Fruit fly (Drosophila melanogaster) whole organism, embryonic: ENCODE measurements around the gene ara.

Experiments used
- Antp ChIP-seq: fragments of 200-800 bp; sonication (Bioruptor generic); optimal IDR thresholded peaks from 3 replicates; lab custom pipeline; 2016; ENCODE audit warnings: missing biosample characterization, missing genetic modification characterization
- Bgb ChIP-seq: fragments of 200-800 bp; sonication (Bioruptor generic); IDR thresholded peaks from 2 replicates; pipeline ENCODE4 v1.3.6; 2022; ENCODE audit warnings: missing biosample characterization, missing genetic modification characterization; ENCODE audit not compliant: partially characterized antibody
- CG1233 ChIP-seq: fragments of 200-800 bp; sonication (Bioruptor generic); optimal IDR thresholded peaks from 4 replicates; lab custom pipeline; 2018; ENCODE audit warnings: missing biosample characterization, mild to moderate bottlenecking, missing genetic modification characterization
- CG15073 ChIP-seq: fragments of 200-800 bp; sonication (Bioruptor generic); optimal IDR thresholded peaks from 2 replicates; lab custom pipeline; 2016; ENCODE audit warnings: missing biosample characterization, missing genetic modification characterization
- CG1602 ChIP-seq: fragments of 200-800 bp; sonication (Bioruptor generic); optimal IDR thresholded peaks from 3 replicates; lab custom pipeline; 2016; ENCODE audit warnings: missing biosample characterization, missing genetic modification characterization
- CG17328 ChIP-seq: fragments of 200-800 bp; sonication (Bioruptor generic); IDR thresholded peaks from 2 replicates; pipeline ENCODE4 v1.3.6; 2022; ENCODE audit warnings: missing biosample characterization, missing genetic modification characterization
- CG17361 ChIP-seq: fragments of 200-800 bp; sonication (Bioruptor generic); IDR thresholded peaks from 3 replicates; pipeline ENCODE4 v1.3.6; 2022; ENCODE audit warnings: missing biosample characterization, missing genetic modification characterization
- CG17568 ChIP-seq: fragments of 200-800 bp; sonication (Bioruptor generic); optimal IDR thresholded peaks from 2 replicates; lab custom pipeline; 2018; ENCODE audit warnings: missing biosample characterization, mild to moderate bottlenecking, missing genetic modification characterization, moderate library complexity
- CG17829 ChIP-seq: fragments of 200-800 bp; optimal IDR thresholded peaks from 2 replicates; lab custom pipeline; 2019; ENCODE audit warnings: missing biosample characterization, mild to moderate bottlenecking, missing genetic modification characterization, moderate library complexity
- CG18262 ChIP-seq: fragments of 200-800 bp; optimal IDR thresholded peaks from 3 replicates; lab custom pipeline; 2019; ENCODE audit warnings: missing biosample characterization, mild to moderate bottlenecking, missing genetic modification characterization, moderate library complexity
- CG1832 ChIP-seq: fragments of 200-800 bp; sonication (Bioruptor generic); optimal IDR thresholded peaks from 2 replicates; lab custom pipeline; 2017; ENCODE audit warnings: missing biosample characterization, mild to moderate bottlenecking, missing genetic modification characterization, inconsistent platforms
- CG18599 ChIP-seq: fragments of 200-800 bp; sonication (Bioruptor generic); optimal IDR thresholded peaks from 3 replicates; lab custom pipeline; 2017; ENCODE audit warnings: missing biosample characterization, missing genetic modification characterization, mild to moderate bottlenecking, moderate library complexity, missing genetic modification reagents
- CG2712 ChIP-seq: fragments of 200-800 bp; optimal IDR thresholded peaks from 3 replicates; lab custom pipeline; 2019; ENCODE audit warnings: missing biosample characterization, mild to moderate bottlenecking, missing genetic modification characterization, moderate library complexity
- CG30403 ChIP-seq: fragments of 200-800 bp; sonication (Bioruptor generic); optimal IDR thresholded peaks from 3 replicates; lab custom pipeline; 2016; ENCODE audit warnings: missing biosample characterization, missing genetic modification characterization
- CG31441 ChIP-seq: fragments of 200-800 bp; sonication (Bioruptor generic); IDR thresholded peaks from 2 replicates; pipeline ENCODE4 v1.3.6; 2022; ENCODE audit warnings: missing biosample characterization, missing genetic modification characterization
- CG3726 ChIP-seq: fragments of 200-800 bp; sonication (Bioruptor generic); IDR thresholded peaks from 3 replicates; pipeline ENCODE4, ENCODE4 v1.3.6; 2022; ENCODE audit warnings: missing biosample characterization, missing genetic modification characterization
- CG3995 ChIP-seq: fragments of 200-800 bp; sonication (Bioruptor generic); optimal IDR thresholded peaks from 3 replicates; lab custom pipeline; 2016; ENCODE audit warnings: missing biosample characterization, missing genetic modification characterization
- CG5953 ChIP-seq: fragments of 200-800 bp; sonication (Bioruptor generic); IDR thresholded peaks from 2 replicates; pipeline ENCODE4 v1.3.6; 2022; ENCODE audit warnings: missing biosample characterization, missing genetic modification characterization
- CG6854 ChIP-seq: fragments of 200-800 bp; sonication (Bioruptor generic); optimal IDR thresholded peaks from 3 replicates; lab custom pipeline; 2017; ENCODE audit warnings: missing biosample characterization, mild to moderate bottlenecking, missing genetic modification characterization
- CG8359 ChIP-seq: fragments of 200-800 bp; sonication (Bioruptor generic); optimal IDR thresholded peaks from 2 replicates; lab custom pipeline; 2017; ENCODE audit warnings: missing biosample characterization, mild to moderate bottlenecking, missing genetic modification characterization, borderline replicate concordance
- D ChIP-seq, 2 experiments: fragments of 200-800 bp in 1 of 2; fragments of >200 bp in 1 of 2; sonication (Bioruptor generic) in 1 of 2; optimal IDR thresholded peaks; 2 replicates in 1 of 2; 3 replicates in 1 of 2; lab custom pipeline; 2017; ENCODE audit warnings: mild to moderate bottlenecking in 1 of 2, missing biosample characterization in 1 of 2, missing genetic modification characterization in 1 of 2, missing genetic modification reagents in 1 of 2
- Dek ChIP-seq: fragments of 200-800 bp; sonication (Bioruptor generic); optimal IDR thresholded peaks from 3 replicates; lab custom pipeline; 2019; ENCODE audit warnings: missing biosample characterization, mild to moderate bottlenecking, missing genetic modification characterization, moderate library complexity
- Fer1 ChIP-seq: fragments of 200-800 bp; sonication (Bioruptor generic); optimal IDR thresholded peaks from 2 replicates; lab custom pipeline; 2017; ENCODE audit warnings: missing biosample characterization, mild to moderate bottlenecking, missing genetic modification characterization
- Gug ChIP-seq: fragments of 200-800 bp; sonication (Bioruptor generic); IDR thresholded peaks from 4 replicates; pipeline ENCODE4 v1.3.6; 2022; ENCODE audit warnings: missing biosample characterization, missing genetic modification characterization
- H2.0 ChIP-seq: fragments of 200-800 bp; sonication (Bioruptor generic); IDR thresholded peaks from 2 replicates; pipeline ENCODE4 v1.3.6; 2022; ENCODE audit warnings: missing biosample characterization, missing genetic modification characterization
- Hey ChIP-seq: fragments of 200-800 bp; sonication (Bioruptor generic); optimal IDR thresholded peaks from 3 replicates; lab custom pipeline; 2018; ENCODE audit warnings: missing biosample characterization, mild to moderate bottlenecking, missing genetic modification characterization
- Hr51 ChIP-seq, 2 experiments: fragments of 200-800 bp; sonication (Bioruptor generic); optimal IDR thresholded peaks; 2 replicates in 1 of 2; 3 replicates in 1 of 2; lab custom pipeline; 2016 to 2018; ENCODE audit warnings: missing biosample characterization in 2 of 2, missing genetic modification characterization in 2 of 2, mild to moderate bottlenecking in 1 of 2, moderate library complexity in 1 of 2
- Lpt ChIP-seq: fragments of >200 bp; optimal IDR thresholded peaks from 2 replicates; lab custom pipeline; 2018; ENCODE audit warnings: missing biosample characterization, missing genetic modification characterization
- MTF-1 ChIP-seq: fragments of 200-800 bp; sonication (Bioruptor generic); optimal IDR thresholded peaks from 2 replicates; lab custom pipeline; 2018; ENCODE audit warnings: missing biosample characterization, mild to moderate bottlenecking, missing genetic modification characterization, borderline replicate concordance
- Scr ChIP-seq: fragments of 200-800 bp; sonication (Bioruptor generic); IDR thresholded peaks from 2 replicates; pipeline ENCODE4 v1.3.6; 2022; ENCODE audit warnings: missing biosample characterization, missing genetic modification characterization; ENCODE audit not compliant: partially characterized antibody
- YL-1 ChIP-seq: fragments of 200-800 bp; sonication (Bioruptor generic); optimal IDR thresholded peaks from 3 replicates; lab custom pipeline; 2017; ENCODE audit warnings: missing biosample characterization, mild to moderate bottlenecking, missing genetic modification characterization
- cwo ChIP-seq: fragments of 200-800 bp; sonication (Bioruptor generic); optimal IDR thresholded peaks from 3 replicates; lab custom pipeline; 2017; ENCODE audit warnings: missing biosample characterization, missing genetic modification characterization, mild to moderate bottlenecking, moderate library complexity, missing genetic modification reagents
- dmrt11E ChIP-seq: fragments of 200-800 bp; sonication (Bioruptor generic); optimal IDR thresholded peaks from 3 replicates; lab custom pipeline; 2018; ENCODE audit warnings: missing biosample characterization, mild to moderate bottlenecking, missing genetic modification characterization, moderate library complexity
- dysf ChIP-seq: fragments of 200-800 bp; sonication (Bioruptor generic); IDR thresholded peaks from 3 replicates; pipeline ENCODE4 v1.3.6; 2022; ENCODE audit warnings: missing biosample characterization, missing genetic modification characterization
- gem ChIP-seq: fragments of 200-800 bp; sonication (Bioruptor generic); optimal IDR thresholded peaks from 2 replicates; lab custom pipeline; 2019; ENCODE audit warnings: missing biosample characterization, mild to moderate bottlenecking, missing genetic modification characterization, moderate library complexity
- gsb ChIP-seq: fragments of 200-800 bp; sonication (Bioruptor generic); IDR thresholded peaks from 2 replicates; pipeline ENCODE4 v1.3.6; 2022; ENCODE audit warnings: missing biosample characterization, missing genetic modification characterization
- ind ChIP-seq: fragments of 200-800 bp; sonication (Bioruptor generic); optimal IDR thresholded peaks from 3 replicates; lab custom pipeline; 2016; ENCODE audit warnings: missing biosample characterization, missing genetic modification characterization
- nom ChIP-seq: fragments of 200-800 bp; sonication (Bioruptor generic); optimal IDR thresholded peaks from 2 replicates; lab custom pipeline; 2017; ENCODE audit warnings: missing biosample characterization, missing genetic modification characterization, mild to moderate bottlenecking, moderate library complexity, missing genetic modification reagents
- otp ChIP-seq: fragments of 200-800 bp; sonication (Bioruptor generic); IDR thresholded peaks from 3 replicates; pipeline ENCODE4, ENCODE4 v1.3.6; 2022; ENCODE audit warnings: missing biosample characterization, missing genetic modification characterization
- prd ChIP-seq, 3 experiments: fragments of >200 bp in 2 of 3; fragments of 200-800 bp in 1 of 3; sonication (Bioruptor generic) in 1 of 3; optimal IDR thresholded peaks in 2 of 3; IDR thresholded peaks in 1 of 3; 2 replicates in 2 of 3; 3 replicates in 1 of 3; pipeline versions ENCODE4 v1.3.6 to Lab custom; 2017 to 2022; ENCODE audit warnings: missing biosample characterization in 1 of 3, missing genetic modification characterization in 1 of 3
- row ChIP-seq: fragments of 200-800 bp; sonication (Bioruptor generic); IDR thresholded peaks from 3 replicates; pipeline ENCODE4 v1.3.6; 2022; ENCODE audit warnings: missing biosample characterization, missing genetic modification characterization
- sim ChIP-seq: fragments of 200-800 bp; sonication (Bioruptor generic); IDR thresholded peaks from 2 replicates; pipeline ENCODE4 v1.3.6; 2022; ENCODE audit warnings: missing biosample characterization, missing genetic modification characterization
- tin ChIP-seq: fragments of 200-800 bp; sonication (Bioruptor generic); optimal IDR thresholded peaks from 3 replicates; lab custom pipeline; 2016; ENCODE audit warnings: missing biosample characterization, missing genetic modification characterization
- vnd ChIP-seq: fragments of 200-800 bp; sonication (Bioruptor generic); IDR thresholded peaks from 3 replicates; pipeline ENCODE4 v1.3.6; 2022; ENCODE audit warnings: missing biosample characterization, missing genetic modification characterization; ENCODE audit not compliant: partially characterized antibody
- zen ChIP-seq: fragments of 200-800 bp; sonication (Bioruptor generic); optimal IDR thresholded peaks from 3 replicates; lab custom pipeline; 2018; ENCODE audit warnings: missing biosample characterization, mild to moderate bottlenecking, missing genetic modification characterization, moderate library complexity
- zfh1 ChIP-seq: fragments of 200-800 bp; sonication (Bioruptor generic); IDR thresholded peaks from 3 replicates; pipeline ENCODE4 v1.3.6; 2022; ENCODE audit warnings: missing biosample characterization, missing genetic modification characterization

The ara gene

dm6 chr3L:12638345-12638744 lies 57.9 kb downstream of the ara start (continued):
- no peak for TF ChIP-seq gsb (GFP tag; lab: Robert Waterston, UW)
- no peak for TF ChIP-seq Hr51 (GFP tag; optimal IDR thresholded peaks at IDR 0.05; lab: Kevin White, UChicago)
- TF ChIP-seq CG1233 (GFP tag; lab: Kevin White, UChicago) = no peak
- no peak for TF ChIP-seq D (optimal IDR thresholded peaks at IDR 0.05; lab: Kevin White, UChicago)
- peak; percentile 10 for TF ChIP-seq D (GFP tag; optimal IDR thresholded peaks at IDR 0.05; lab: Kevin White, UChicago)
- no peak for TF ChIP-seq YL-1
- TF ChIP-seq, all 482 proteins: peak for 8

- TF ChIP-seq ind (GFP tag; lab: Kevin White, UChicago) (no peak), Gug (GFP tag; lab: Robert Waterston, UW) (no peak), CG31441 (peak; percentile 28; the same call in 1 of the 2 replicates), Antp (GFP tag; lab: Kevin White, UChicago) (no peak), gem (tag; lab: Kevin White, UChicago) (peak; percentile 36), CG17568 (GFP tag; lab: Kevin White, UChicago) (no peak), row (GFP tag; lab: Robert Waterston, UW) (peak; percentile 32; the same call in 1 of the 3 replicates), CG30403 (GFP tag; lab: Kevin White, UChicago) (peak; percentile 20), Dek (no peak), CG17829 (tag; lab: Kevin White, UChicago) (no peak), CG2712 (tag; lab: Kevin White, UChicago) (peak; percentile 21), CG15073 (GFP tag; lab: Kevin White, UChicago) (no peak), vnd (GFP tag; lab: Robert Waterston, UW) (no peak), CG18599 (GFP tag; lab: Kevin White, UChicago) (no peak), H2.0 (GFP tag; lab: Robert Waterston, UW) (0 out of 2 replicates have a peak, but pooled peaks have one; percentile 8), zen (tag; lab: Kevin White, UChicago) (no peak), Hey (tag; lab: Kevin White, UChicago) (peak; percentile 68), CG17361 (GFP tag; lab: Robert Waterston, UW) (peak; percentile 50; the same call in 2 of the 3 replicates), Scr (GFP tag; lab: Robert Waterston, UW) (no peak), CG6854 (GFP tag; lab: Kevin White, UChicago) (no peak), Bgb (GFP tag; lab: Robert Waterston, UW) (peak; percentile 20; the same call in 1 of the 2 replicates), tin (no peak), CG5953 (GFP tag; lab: Robert Waterston, UW) (no peak), otp (GFP tag; lab: Robert Waterston, UW) (no peak), nom (GFP tag; lab: Kevin White, UChicago) (no peak), CG18262 (peak; percentile 51), dysf (no peak), prd (optimal IDR thresholded peaks at IDR 0.05; lab: Kevin White, UChicago) (no peak), prd (GFP tag; IDR thresholded peaks at IDR 0.05; lab: Robert Waterston, UW) (no peak), Lpt (no peak), zfh1 (0 out of 3 replicates have a peak, but pooled peaks have one; percentile 32), sim (GFP tag; lab: Robert Waterston, UW) (peak; percentile 25; the same call in 1 of the 2 replicates), CG17328 (peak; percentile 29; the same call in 1 of the 2 replicates), CG3726 (GFP tag; lab: Robert Waterston, UW) (no peak), CG1832 (GFP tag; lab: Kevin White, UChicago) (no peak), CG8359 (GFP tag; lab: Kevin White, UChicago) (no peak), Fer1 (GFP tag; lab: Kevin White, UChicago) (no peak), CG3995 (GFP tag; lab: Kevin White, UChicago) (no peak), cwo (GFP tag; lab: Kevin White, UChicago) (no peak), MTF-1 (GFP tag; lab: Kevin White, UChicago) (no peak), CG1602 (GFP tag; lab: Kevin White, UChicago) (no peak), dmrt11E (tag; lab: Kevin White, UChicago) (peak; percentile 25)
Measured at dm6 chr3L:12638919-12639607, 58.6 kb downstream of the ara start.
